Worm (Caenorhabditis elegans): ENCODE results near the gene srab-23.

The srab-23 gene

DNA sequence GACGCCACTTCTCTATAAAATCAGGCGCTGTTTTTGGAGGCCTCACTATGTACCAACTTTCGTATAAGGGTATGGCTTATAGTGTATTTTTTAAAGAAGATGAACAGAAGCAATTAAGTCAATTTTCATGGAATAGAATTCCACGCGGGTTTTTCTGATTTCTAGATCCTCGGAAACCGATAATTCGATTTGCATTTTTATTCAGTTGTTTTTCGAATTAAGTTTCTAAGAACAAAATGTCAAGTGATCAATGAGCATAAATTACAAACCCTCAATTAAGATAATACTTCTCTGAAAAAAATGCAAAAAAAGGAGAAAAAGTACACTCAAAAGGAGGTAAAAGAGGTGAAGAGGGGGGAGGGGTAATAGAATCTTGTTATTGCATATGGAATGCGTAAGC lies 14.2 kb downstream of the srab-23 start:
- no peak for TF ChIP-seq sem-4 (tag; optimal IDR thresholded peaks at IDR 0.05)
- TF ChIP-seq R02D3.7 (tag; optimal IDR thresholded peaks at IDR 0.05), result no peak
- no peak for TF ChIP-seq sma-9 (GFP tag; optimal IDR thresholded peaks at IDR 0.05)
- TF ChIP-seq sma-9 (tag; optimal IDR thresholded peaks at IDR 0.05), result no peak
- no peak for TF ChIP-seq mdl-1 (tag; optimal IDR thresholded peaks at IDR 0.05)
- TF ChIP-seq dmd-4 (tag; optimal IDR thresholded peaks at IDR 0.05), result no peak
- no peak for TF ChIP-seq ama-1 (optimal IDR thresholded peaks at IDR 0.05)
- no peak for TF ChIP-seq sma-3 (GFP tag; optimal IDR thresholded peaks at IDR 0.05)
- no peak for TF ChIP-seq Y55F3AM.14 (GFP tag; optimal IDR thresholded peaks at IDR 0.05)
- TF ChIP-seq gmeb-1 (tag; optimal IDR thresholded peaks at IDR 0.05), result no peak
- no peak for TF ChIP-seq lin-13 (GFP tag; optimal IDR thresholded peaks at IDR 0.05)
- TF ChIP-seq nhr-129 (tag; optimal IDR thresholded peaks at IDR 0.05), result no peak
- no peak for TF ChIP-seq mab-5 (tag; optimal IDR thresholded peaks at IDR 0.05)
- no peak for TF ChIP-seq unc-55 (GFP tag; optimal IDR thresholded peaks at IDR 0.05)
- no peak for TF ChIP-seq nhr-12 (tag; optimal IDR thresholded peaks at IDR 0.05)
- no peak for TF ChIP-seq nhr-10 (tag; optimal IDR thresholded peaks at IDR 0.05)
- no peak for TF ChIP-seq peb-1 (tag; optimal IDR thresholded peaks at IDR 0.05)
- TF ChIP-seq blmp-1 (tag; optimal IDR thresholded peaks at IDR 0.05; ENCODE audit: insufficient read depth), result no peak
- no peak for TF ChIP-seq crh-2 (tag; optimal IDR thresholded peaks at IDR 0.05)

DNA sequence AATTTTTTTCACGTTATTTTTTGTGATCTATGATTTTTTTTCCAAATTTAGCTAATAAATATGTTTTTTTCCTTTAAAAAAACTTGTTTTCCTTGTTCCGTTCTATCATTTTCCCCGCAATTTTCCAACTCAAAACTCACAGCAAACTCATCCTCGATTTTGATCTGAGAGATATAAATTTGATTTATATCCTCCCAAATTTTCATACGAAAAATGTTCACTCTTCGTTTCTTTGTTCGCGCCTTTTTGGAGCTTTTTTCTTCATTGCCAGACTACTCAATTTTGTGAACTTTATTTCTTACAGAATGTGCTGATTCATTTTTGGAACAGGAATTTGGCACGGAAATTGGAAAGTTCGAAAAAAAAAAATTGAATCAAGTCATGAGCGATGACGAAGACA lies 16.8 kb downstream of the srab-23 start, which contains the start of gene F59A7.14:
Gene F59A7.14 (plus strand): TSS at position 301 of the 400 bp plus-strand sequence.
- TF ChIP-seq blmp-1 (tag; optimal IDR thresholded peaks at IDR 0.05; ENCODE audit: insufficient read depth), result no peak
- TF ChIP-seq gmeb-1 (tag; optimal IDR thresholded peaks at IDR 0.05), result no peak
- TF ChIP-seq nhr-10 (tag; optimal IDR thresholded peaks at IDR 0.05), result no peak
- TF ChIP-seq nhr-25 (tag; optimal IDR thresholded peaks at IDR 0.05), result no peak
- no peak for TF ChIP-seq nhr-129 (tag; optimal IDR thresholded peaks at IDR 0.05)
- TF ChIP-seq unc-39 (tag; optimal IDR thresholded peaks at IDR 0.05), result no peak
- no peak for TF ChIP-seq alr-1 (tag; optimal IDR thresholded peaks at IDR 0.05)

DNA sequence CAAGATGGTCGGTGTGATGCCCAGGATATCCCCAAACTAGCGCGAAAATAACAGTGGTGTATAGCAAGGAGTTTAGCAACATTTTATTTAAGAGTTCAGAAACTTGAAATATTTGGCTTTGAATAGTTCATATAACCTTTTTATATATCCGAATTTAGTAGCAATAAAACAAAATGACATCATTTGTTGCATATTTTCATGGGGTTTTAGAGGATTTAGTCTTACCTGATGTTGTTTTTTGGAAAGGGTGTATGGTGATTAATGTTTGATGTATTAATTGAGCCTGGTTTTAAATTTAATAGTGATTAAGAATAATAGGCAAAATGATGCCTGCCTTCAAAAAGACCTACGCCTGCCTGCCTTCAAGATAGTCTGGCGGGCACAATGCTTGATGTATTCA lies 19.0 kb downstream of the srab-23 start, which contains the start of gene F59A7.2:
Gene F59A7.2 (minus strand): TSS at position 101 of the 400 bp plus-strand sequence.
- TF ChIP-seq zag-1 (tag; optimal IDR thresholded peaks at IDR 0.05) (no peak), mbf-1 (tag; optimal IDR thresholded peaks at IDR 0.05) (no peak), gmeb-1 (tag; optimal IDR thresholded peaks at IDR 0.05) (no peak), ztf-11 (tag; optimal IDR thresholded peaks at IDR 0.05) (no peak), lin-11 (tag; optimal IDR thresholded peaks at IDR 0.05) (no peak), ceh-82 (tag; optimal IDR thresholded peaks at IDR 0.05) (no peak), dmd-4 (tag; optimal IDR thresholded peaks at IDR 0.05) (no peak), snpc-4 (tag; optimal IDR thresholded peaks at IDR 0.05) (no peak), unc-39 (tag; optimal IDR thresholded peaks at IDR 0.05) (no peak), F13H6.1 (tag; optimal IDR thresholded peaks at IDR 0.05) (no peak), nhr-237 (tag; optimal IDR thresholded peaks at IDR 0.05) (no peak), nhr-11 (tag; optimal IDR thresholded peaks at IDR 0.05) (no peak), nhr-6 (tag; optimal IDR thresholded peaks at IDR 0.05) (no peak), aly-2 (tag; optimal IDR thresholded peaks at IDR 0.05) (no peak), nhr-12 (tag; optimal IDR thresholded peaks at IDR 0.05) (no peak)

DNA sequence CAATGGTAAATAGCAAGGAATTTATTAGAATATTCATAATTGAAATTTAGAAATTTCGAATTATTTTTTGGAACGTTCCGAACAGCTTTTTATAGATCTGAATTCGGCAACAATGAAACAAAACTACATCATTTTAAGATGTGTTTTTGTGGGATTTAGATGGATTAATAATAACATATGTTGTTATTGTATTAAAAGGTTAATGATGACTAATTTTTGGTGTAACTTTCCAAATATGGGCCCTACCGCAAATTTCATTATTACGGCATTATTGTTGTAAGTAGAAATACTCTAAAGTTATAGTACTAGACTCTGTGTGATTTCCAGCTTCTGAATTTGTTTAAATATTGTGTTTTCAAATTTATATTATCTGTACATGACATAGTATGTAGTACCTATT lies 21.6 kb downstream of the srab-23 start, which contains the start of gene F59A7.11:
Gene F59A7.11 (minus strand): TSS at position 101 of the 400 bp plus-strand sequence.
- TF ChIP-seq crh-2 (tag; optimal IDR thresholded peaks at IDR 0.05) (no peak), sem-4 (tag; optimal IDR thresholded peaks at IDR 0.05) (no peak), alr-1 (tag; optimal IDR thresholded peaks at IDR 0.05) (no peak), blmp-1 (tag; optimal IDR thresholded peaks at IDR 0.05; ENCODE audit: insufficient read depth) (no peak), aly-2 (tag; optimal IDR thresholded peaks at IDR 0.05) (no peak), nhr-25 (tag; optimal IDR thresholded peaks at IDR 0.05) (no peak), R02D3.7 (tag; optimal IDR thresholded peaks at IDR 0.05) (no peak)

DNA sequence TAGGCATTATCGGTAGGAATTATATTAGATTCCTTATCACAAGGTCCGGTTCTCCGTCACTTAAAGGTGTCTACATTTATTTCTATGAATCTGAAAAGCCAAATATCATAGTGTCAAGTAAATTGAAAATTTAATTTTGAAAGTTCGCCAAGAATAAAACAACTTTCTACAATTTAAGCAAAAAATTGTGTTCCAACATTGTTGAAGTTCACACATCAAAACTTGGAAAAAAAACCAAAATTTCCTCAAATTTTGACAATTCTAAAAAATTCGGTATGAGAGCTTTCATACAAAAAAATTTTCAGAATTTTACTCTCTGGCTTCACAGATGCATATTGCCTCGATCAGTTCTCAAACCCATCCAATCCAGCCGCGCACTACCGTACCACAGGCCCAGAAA lies 23.7 kb downstream of the srab-23 start, which contains the start of gene F59A7.7:
Gene F59A7.7 (plus strand): TSS at position 301 of the 400 bp plus-strand sequence.
- TF ChIP-seq nhr-11 (tag; optimal IDR thresholded peaks at IDR 0.05), result no peak
- no peak for TF ChIP-seq lin-39 (tag; optimal IDR thresholded peaks at IDR 0.05)
- no peak for TF ChIP-seq sem-4 (tag; optimal IDR thresholded peaks at IDR 0.05)
- no peak for TF ChIP-seq ztf-11 (tag; optimal IDR thresholded peaks at IDR 0.05)
- TF ChIP-seq unc-39 (tag; optimal IDR thresholded peaks at IDR 0.05), result no peak
- no peak for TF ChIP-seq nhr-23 (tag; optimal IDR thresholded peaks at IDR 0.05)
- no peak for TF ChIP-seq ztf-4 (tag; optimal IDR thresholded peaks at IDR 0.05)
- TF ChIP-seq nhr-77 (tag; optimal IDR thresholded peaks at IDR 0.05), result no peak
- no peak for TF ChIP-seq nhr-21 (tag; optimal IDR thresholded peaks at IDR 0.05)
- TF ChIP-seq nhr-129 (tag; optimal IDR thresholded peaks at IDR 0.05), result no peak
- no peak for TF ChIP-seq gmeb-1 (tag; optimal IDR thresholded peaks at IDR 0.05)
